Worm (Caenorhabditis elegans) whole organism, L4 larva: Measurements from ENCODE around the gene T20D4.15.
A peak's percentile ranks its signal among the peaks of the same experiment; 100 is the strongest.

Experiments used
- F49E8.2 ChIP-seq: sonication (generic microtip); optimal IDR thresholded peaks from 2 replicates; lab custom pipeline; 2016; ENCODE audit warnings: missing compliant biosample characterization, mild to moderate bottlenecking, missing genetic modification characterization, borderline replicate concordance
- R02D3.7 ChIP-seq: fragments of 150-350 bp; sonication (generic microtip); optimal IDR thresholded peaks from 3 replicates; lab custom pipeline; 2014; ENCODE audit warnings: missing biosample characterization, missing genetic modification characterization
- aha-1 ChIP-seq: fragments of 150-350 bp; peaks from one replicate; lab custom pipeline; 2014; ENCODE audit warnings: missing biosample characterization, missing genetic modification characterization
- aly-2 ChIP-seq: sonication (generic microtip); optimal IDR thresholded peaks from 2 replicates; lab custom pipeline; 2018; ENCODE audit warnings: missing biosample characterization, missing genetic modification characterization
- lsy-2 ChIP-seq, 2 experiments: fragments of 150-350 bp in 1 of 2; sonication (generic microtip) in 1 of 2; optimal IDR thresholded peaks; 2 replicates each; lab custom pipeline; 2014 to 2017; ENCODE audit warnings: missing biosample characterization in 2 of 2, missing genetic modification characterization in 2 of 2
- mep-1 ChIP-seq: fragments of 150-350 bp; sonication (generic microtip); optimal IDR thresholded peaks from 3 replicates; lab custom pipeline; 2014; ENCODE audit warnings: missing biosample characterization, missing genetic modification characterization
- mxl-2 ChIP-seq: fragments of 200-800 bp; sonication (Bioruptor generic); conservative IDR thresholded peaks from 2 replicates; pipeline ENCODE4 v1.3.6; 2022; ENCODE audit warnings: missing genetic modification reagents, missing genetic modification characterization, missing compliant biosample characterization
- nhr-77 ChIP-seq: fragments of 150-350 bp; optimal IDR thresholded peaks from 2 replicates; lab custom pipeline; 2014; ENCODE audit warnings: missing biosample characterization, missing genetic modification characterization
- php-3 ChIP-seq: fragments of 200-800 bp; sonication (Bioruptor generic); IDR thresholded peaks from 2 replicates; pipeline ENCODE4 v1.3.6; 2022; ENCODE audit warnings: missing genetic modification reagents, missing genetic modification characterization, missing compliant biosample characterization
- unc-130 ChIP-seq: sonication (generic microtip); optimal IDR thresholded peaks from 2 replicates; lab custom pipeline; 2016; ENCODE audit warnings: missing genetic modification reagents, missing genetic modification characterization, missing compliant biosample characterization
- unc-62 ChIP-seq, 3 experiments: fragments of 150-350 bp in 1 of 3; sonication (generic microtip); optimal IDR thresholded peaks in 2 of 3; peaks in 1 of 3; 1 replicate in 1 of 3; 2 replicates in 2 of 3; lab custom pipeline; 2014 to 2017; ENCODE audit warnings: missing biosample characterization in 3 of 3, missing genetic modification characterization in 3 of 3, missing genetic modification reagents in 3 of 3, missing genotype in 1 of 3

- TF ChIP-seq lsy-2 (tag; optimal IDR thresholded peaks at IDR 0.05; lab: Kevin White, UChicago) (no peak), nhr-77 (tag; lab: Kevin White, UChicago) (no peak), php-3 (GFP tag; lab: Robert Waterston, UW) (no peak), aha-1 (tag; lab: Kevin White, UChicago) (no peak), F49E8.2 (no peak), mep-1 (tag; lab: Kevin White, UChicago) (no peak), unc-62 (GFP tag; optimal IDR thresholded peaks at IDR 0.05 in 1 of 2; lab: Kevin White, UChicago) (peak in 1 of 2 experiments; percentile 28), unc-62 (tag; optimal IDR thresholded peaks at IDR 0.05; lab: Kevin White, UChicago) (no peak), unc-130 (GFP tag; lab: Kevin White, UChicago) (no peak), R02D3.7 (tag; lab: Kevin White, UChicago) (no peak), aly-2 (tag; lab: Kevin White, UChicago) (no peak), mxl-2 (GFP tag; lab: Robert Waterston, UW) (no peak)
These were observed 39.0 kb downstream of the T20D4.15 start for ce11 chrV:3355544-3355943.
